Fruit fly (Drosophila melanogaster) whole organism, adult: Measurements from ENCODE around the gene AGO2.
A peak's percentile ranks its signal among the peaks of the same experiment; 100 is the strongest.

Experiments used
- CG11617 ChIP-seq: fragments of 200-800 bp; sonication (Bioruptor generic); optimal IDR thresholded peaks from 2 replicates; lab custom pipeline; 2017; ENCODE audit warnings: mild to moderate bottlenecking, missing biosample characterization, missing genetic modification reagents, missing genetic modification characterization
- CG12768 ChIP-seq: fragments of 200-800 bp; sonication (Bioruptor generic); optimal IDR thresholded peaks from 2 replicates; lab custom pipeline; 2017; ENCODE audit warnings: missing biosample characterization, missing genetic modification characterization, mild to moderate bottlenecking, moderate library complexity, missing genetic modification reagents
- CG14711 ChIP-seq: fragments of 200-800 bp; sonication (Bioruptor generic); optimal IDR thresholded peaks from 2 replicates; lab custom pipeline; 2018; ENCODE audit warnings: missing biosample characterization, mild to moderate bottlenecking, missing genetic modification characterization, moderate library complexity
- CG1620 ChIP-seq: fragments of 200-800 bp; sonication (Bioruptor generic); optimal IDR thresholded peaks from 2 replicates; lab custom pipeline; 2016; ENCODE audit warnings: missing biosample characterization, missing genetic modification characterization
- CG33017 ChIP-seq: fragments of 200-800 bp; sonication (Bioruptor generic); optimal IDR thresholded peaks from 2 replicates; lab custom pipeline; 2018; ENCODE audit warnings: missing biosample characterization, mild to moderate bottlenecking, missing genetic modification characterization, moderate library complexity
- CG5204 ChIP-seq: fragments of 200-800 bp; sonication (Bioruptor generic); optimal IDR thresholded peaks from 2 replicates; lab custom pipeline; 2016; ENCODE audit warnings: missing biosample characterization, missing genetic modification characterization
- CG7045 ChIP-seq: fragments of 200-800 bp; sonication (Bioruptor generic); optimal IDR thresholded peaks from 2 replicates; lab custom pipeline; 2017; ENCODE audit warnings: missing biosample characterization, mild to moderate bottlenecking, missing genetic modification characterization
- CG7101 ChIP-seq: fragments of 200-800 bp; sonication (Bioruptor generic); optimal IDR thresholded peaks from 2 replicates; lab custom pipeline; 2018; ENCODE audit warnings: missing biosample characterization, mild to moderate bottlenecking, missing genetic modification characterization, moderate library complexity
- Clk ChIP-seq: fragments of 200-800 bp; sonication (Bioruptor generic); optimal IDR thresholded peaks from 2 replicates; lab custom pipeline; 2017; ENCODE audit warnings: missing biosample characterization, missing genetic modification characterization
- Crg-1 ChIP-seq: fragments of 200-800 bp; sonication (Bioruptor generic); optimal IDR thresholded peaks from 2 replicates; lab custom pipeline; 2016; ENCODE audit warnings: missing biosample characterization, missing genetic modification characterization
- Hr96 ChIP-seq: fragments of 200-800 bp; sonication (Bioruptor generic); optimal IDR thresholded peaks from 2 replicates; lab custom pipeline; 2016; ENCODE audit warnings: missing biosample characterization, missing genetic modification characterization
- Mnt ChIP-seq: fragments of 200-800 bp; sonication (Bioruptor generic); optimal IDR thresholded peaks from 2 replicates; lab custom pipeline; 2016; ENCODE audit warnings: missing biosample characterization, mild to moderate bottlenecking, missing genetic modification characterization
- bab1 ChIP-seq: fragments of 200-800 bp; sonication (Bioruptor generic); optimal IDR thresholded peaks from 3 replicates; lab custom pipeline; 2019; ENCODE audit warnings: missing biosample characterization, mild to moderate bottlenecking, missing genetic modification characterization, moderate library complexity
- cic ChIP-seq: fragments of 200-800 bp; sonication (Bioruptor generic); optimal IDR thresholded peaks from 2 replicates; lab custom pipeline; 2017; ENCODE audit warnings: missing biosample characterization, mild to moderate bottlenecking, missing genetic modification characterization, moderate library complexity
- cnc ChIP-seq, 2 experiments: fragments of >200 bp; optimal IDR thresholded peaks; 2 replicates each; lab custom pipeline; 2017
- kay ChIP-seq: fragments of 200-800 bp; sonication (Bioruptor generic); peaks from one replicate; lab custom pipeline; 2016; ENCODE audit warnings: missing biosample characterization, missing genetic modification characterization, borderline replicate concordance
- ovo ChIP-seq: fragments of 200-800 bp; sonication (Bioruptor generic); optimal IDR thresholded peaks from 2 replicates; lab custom pipeline; 2016; ENCODE audit warnings: missing biosample characterization, missing genetic modification characterization
- pad ChIP-seq: fragments of 200-800 bp; sonication (Bioruptor generic); optimal IDR thresholded peaks from 3 replicates; lab custom pipeline; 2017; ENCODE audit warnings: missing biosample characterization, missing genetic modification characterization, mild to moderate bottlenecking, moderate library complexity, missing genetic modification reagents
- tj ChIP-seq: fragments of 200-800 bp; sonication (Bioruptor generic); optimal IDR thresholded peaks from 3 replicates; lab custom pipeline; 2017; ENCODE audit warnings: missing biosample characterization, mild to moderate bottlenecking, missing genetic modification characterization, moderate library complexity
- toe ChIP-seq: fragments of 200-800 bp; sonication (Bioruptor generic); optimal IDR thresholded peaks from 2 replicates; lab custom pipeline; 2016; ENCODE audit warnings: missing biosample characterization, missing genetic modification characterization

AGO2 gene

dm6 chr3L:15520320-15520719 lies 33.6 kb upstream of the AGO2 start, which contains the start of gene yellow-k:
yellow-k (plus strand) TSS chr3L:15520620.
- TF ChIP-seq pad (GFP tag; lab: Kevin White, UChicago) = no peak
- no peak for TF ChIP-seq Clk
- TF ChIP-seq kay = no peak
- no peak for TF ChIP-seq CG33017 (tag; lab: Kevin White, UChicago)
- TF ChIP-seq CG7045 (GFP tag; lab: Kevin White, UChicago) = no peak
- no peak for TF ChIP-seq Mnt (GFP tag; lab: Kevin White, UChicago)
- no peak for TF ChIP-seq CG12768 (GFP tag; lab: Kevin White, UChicago)
- TF ChIP-seq tj (GFP tag; lab: Kevin White, UChicago) = peak; percentile 82
- TF ChIP-seq toe (GFP tag; lab: Kevin White, UChicago) = no peak
- peak; percentile 7 for TF ChIP-seq bab1

- TF ChIP-seq CG7101 (tag; lab: Kevin White, UChicago) = no peak
- no peak for TF ChIP-seq Crg-1 (GFP tag; lab: Kevin White, UChicago)
- TF ChIP-seq CG5204 (GFP tag; lab: Kevin White, UChicago) = no peak
- no peak for TF ChIP-seq tj (GFP tag; lab: Kevin White, UChicago)
- TF ChIP-seq cic (GFP tag; lab: Kevin White, UChicago) = no peak
- no peak for TF ChIP-seq toe (GFP tag; lab: Kevin White, UChicago)
- TF ChIP-seq Hr96 (GFP tag; lab: Kevin White, UChicago) = no peak
- peak; percentile 8 for TF ChIP-seq kay
- no peak for TF ChIP-seq CG12768 (GFP tag; lab: Kevin White, UChicago)
- TF ChIP-seq ovo (GFP tag; lab: Kevin White, UChicago) = no peak
- TF ChIP-seq CG11617 (GFP tag; lab: Kevin White, UChicago) = no peak
- TF ChIP-seq cnc (optimal IDR thresholded peaks at IDR 0.05; lab: Kevin White, UChicago) = no peak
- TF ChIP-seq bab1 = peak; percentile 70
- no peak for TF ChIP-seq CG33017 (tag; lab: Kevin White, UChicago)
- TF ChIP-seq pad (GFP tag; lab: Kevin White, UChicago) = no peak
- TF ChIP-seq CG7045 (GFP tag; lab: Kevin White, UChicago) = no peak
These were observed 30.0 kb upstream of the AGO2 start, which contains the start of gene CG7945 for dm6 chr3L:15523806-15524346. CG7945 (minus strand) TSS chr3L:15524137.

- TF ChIP-seq CG7045 (GFP tag; lab: Kevin White, UChicago) (no peak), ovo (GFP tag; lab: Kevin White, UChicago) (no peak), CG12768 (GFP tag; lab: Kevin White, UChicago) (no peak), cnc (optimal IDR thresholded peaks at IDR 0.05; lab: Kevin White, UChicago) (no peak), cic (GFP tag; lab: Kevin White, UChicago) (no peak), Hr96 (GFP tag; lab: Kevin White, UChicago) (no peak), CG11617 (GFP tag; lab: Kevin White, UChicago) (no peak)
These were observed 28.8 kb upstream of the AGO2 start, which contains the start of gene CG33986 for dm6 chr3L:15525153-15525552. CG33986 (minus strand) TSS chr3L:15525253.

- TF ChIP-seq pad (GFP tag; lab: Kevin White, UChicago) = no peak
- TF ChIP-seq Clk = no peak
- TF ChIP-seq toe (GFP tag; lab: Kevin White, UChicago) = no peak
- TF ChIP-seq cic (GFP tag; lab: Kevin White, UChicago) = no peak
- TF ChIP-seq CG11617 (GFP tag; lab: Kevin White, UChicago) = no peak
- no peak for TF ChIP-seq Hr96 (GFP tag; lab: Kevin White, UChicago)
- TF ChIP-seq bab1 = no peak
- no peak for TF ChIP-seq tj (GFP tag; lab: Kevin White, UChicago)
- no peak for TF ChIP-seq CG5204 (GFP tag; lab: Kevin White, UChicago)
- no peak for TF ChIP-seq CG33017 (tag; lab: Kevin White, UChicago)
- TF ChIP-seq CG12768 (GFP tag; lab: Kevin White, UChicago) = no peak
- TF ChIP-seq CG7101 (tag; lab: Kevin White, UChicago) = no peak
- no peak for TF ChIP-seq CG1620 (GFP tag; lab: Kevin White, UChicago)
- no peak for TF ChIP-seq CG7045 (GFP tag; lab: Kevin White, UChicago)
- TF ChIP-seq Crg-1 (GFP tag; lab: Kevin White, UChicago) = no peak
- no peak for TF ChIP-seq cnc (optimal IDR thresholded peaks at IDR 0.05; lab: Kevin White, UChicago)
- TF ChIP-seq Mnt (GFP tag; lab: Kevin White, UChicago) = no peak
- TF ChIP-seq CG14711 (tag; lab: Kevin White, UChicago) = no peak
- TF ChIP-seq kay = no peak
These were observed 27.2 kb upstream of the AGO2 start, which contains the start of gene CG33985 for dm6 chr3L:15526712-15527111. CG33985 (minus strand) TSS chr3L:15526812.

- TF ChIP-seq CG1620 (GFP tag; lab: Kevin White, UChicago) (no peak), Mnt (GFP tag; lab: Kevin White, UChicago) (no peak), CG11617 (GFP tag; lab: Kevin White, UChicago) (no peak), ovo (GFP tag; lab: Kevin White, UChicago) (no peak)
These were observed 26.5 kb upstream of the AGO2 start, which contains the start of gene CG42729 for dm6 chr3L:15527416-15527815. CG42729 (minus strand) TSS chr3L:15527516.

- TF ChIP-seq kay (no peak), CG7101 (tag; lab: Kevin White, UChicago) (no peak)
These were observed 25.8 kb upstream of the AGO2 start, which contains the start of gene CG42728 for dm6 chr3L:15528096-15528495. CG42728 (minus strand) TSS chr3L:15528196.
